Comparison of ENCODE assay signal across 5 fruit fly cellular contexts in the genomic region with DNA sequence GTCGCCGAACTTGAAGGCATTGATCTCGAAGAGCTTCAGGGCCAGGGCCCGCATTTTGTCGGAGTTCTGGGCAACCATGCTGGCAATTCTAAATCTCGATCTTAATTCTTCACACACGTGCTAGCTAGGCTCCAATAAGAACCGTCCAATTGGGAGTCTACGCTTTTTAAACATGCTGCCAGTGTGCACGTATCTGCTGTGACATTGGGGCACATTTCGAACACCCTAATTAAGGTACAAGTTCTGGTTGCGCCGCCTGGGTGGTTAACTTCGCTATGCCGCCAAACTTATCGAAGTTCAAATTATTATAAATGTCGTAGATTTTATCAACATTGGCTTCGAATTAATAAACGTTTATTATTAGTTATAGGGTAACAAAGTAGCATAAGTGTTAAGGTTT.
TF ChIP-seq lines count a peak whose summit lies in the region.

TSS of gene r-l (minus strand) at position 179 of the 400 bp plus-strand sequence.

- TF ChIP-seq CTCF in S2 (optimal IDR thresholded peaks at IDR 0.05; lab: Kevin White, UChicago) = peak; percentile 30 to 49
- peak; percentile 58 for TF ChIP-seq CTCF in whole organism, embryonic (GFP tag; optimal IDR thresholded peaks at IDR 0.05; lab: Kevin White, UChicago)

TF ChIP-seq in whole organism, adult, 20 proteins besides CTCF, POLR2A, EP300 and RAD21:
- TF ChIP-seq bab1 (GFP tag; optimal IDR thresholded peaks at IDR 0.05; lab: Kevin White, UChicago) (peak; percentile 64), Mnt (GFP tag; optimal IDR thresholded peaks at IDR 0.05; lab: Kevin White, UChicago) (peak; percentile 67), CG5204 (GFP tag; optimal IDR thresholded peaks at IDR 0.05; lab: Kevin White, UChicago) (no peak), CG7101 (tag; optimal IDR thresholded peaks at IDR 0.05; lab: Kevin White, UChicago) (peak; percentile 6)

TF ChIP-seq in whole organism, embryonic, 481 proteins besides CTCF, POLR2A, EP300 and RAD21 (continues in another document):
- TF ChIP-seq fd3F (GFP tag; optimal IDR thresholded peaks at IDR 0.05; lab: Kevin White, UChicago) (no peak), luna (GFP tag; optimal IDR thresholded peaks at IDR 0.05; lab: Kevin White, UChicago) (no peak), so (GFP tag; IDR thresholded peaks at IDR 0.05; lab: Robert Waterston, UW) (no peak), D19A (tag; optimal IDR thresholded peaks at IDR 0.05; lab: Kevin White, UChicago) (no peak), Deaf1 (tag; optimal IDR thresholded peaks at IDR 0.05; lab: Kevin White, UChicago) (no peak), lola (GFP tag; optimal IDR thresholded peaks at IDR 0.05; lab: Kevin White, UChicago) (no peak), ham (GFP tag; IDR thresholded peaks at IDR 0.05; lab: Robert Waterston, UW) (no peak), CG10431 (GFP tag; optimal IDR thresholded peaks at IDR 0.05; lab: Kevin White, UChicago) (no peak), CG11695 (GFP tag; IDR thresholded peaks at IDR 0.05; lab: Robert Waterston, UW) (no peak), CG31388 (GFP tag; optimal IDR thresholded peaks at IDR 0.05; lab: Kevin White, UChicago) (no peak), amos (GFP tag; IDR thresholded peaks at IDR 0.05; lab: Robert Waterston, UW; ENCODE audit: partially characterized antibody) (peak; percentile 55; the same call in 1 of the 2 replicates), NfI (GFP tag; optimal IDR thresholded peaks at IDR 0.05; lab: Kevin White, UChicago) (no peak), CG6813 (GFP tag; optimal IDR thresholded peaks at IDR 0.05; lab: Kevin White, UChicago) (no peak), CG16779 (GFP tag; IDR thresholded peaks at IDR 0.05; lab: Robert Waterston, UW) (no peak), hb (GFP tag; IDR thresholded peaks at IDR 0.05; lab: Robert Waterston, UW; ENCODE audit: partially characterized antibody) (no peak), Doc2 (GFP tag; IDR thresholded peaks at IDR 0.05; lab: Robert Waterston, UW) (no peak), B-H2 (GFP tag; optimal IDR thresholded peaks at IDR 0.05; lab: Kevin White, UChicago) (peak; percentile 17), dati (GFP tag; IDR thresholded peaks at IDR 0.05; lab: Robert Waterston, UW) (no peak), org-1 (GFP tag; optimal IDR thresholded peaks at IDR 0.05; lab: Kevin White, UChicago) (no peak), Hand (GFP tag; optimal IDR thresholded peaks at IDR 0.05; lab: Kevin White, UChicago) (no peak), CG13424 (tag; optimal IDR thresholded peaks at IDR 0.05; lab: Kevin White, UChicago) (no peak), unpg (GFP tag; optimal IDR thresholded peaks at IDR 0.05; lab: Kevin White, UChicago) (no peak), CG10209 (GFP tag; optimal IDR thresholded peaks at IDR 0.05; lab: Kevin White, UChicago) (no peak), bab2 (GFP tag; optimal IDR thresholded peaks at IDR 0.05; lab: Kevin White, UChicago) (no peak), Scr (GFP tag; IDR thresholded peaks at IDR 0.05; lab: Robert Waterston, UW; ENCODE audit: partially characterized antibody) (no peak), CG7556 (GFP tag; optimal IDR thresholded peaks at IDR 0.05; lab: Kevin White, UChicago) (no peak), Oli (tag; optimal IDR thresholded peaks at IDR 0.05; lab: Kevin White, UChicago) (no peak), otp (GFP tag; IDR thresholded peaks at IDR 0.05; lab: Robert Waterston, UW) (peak; percentile 26; the same call in 1 of the 3 replicates)

TF ChIP-seq in whole organism, pupa, 21 proteins besides CTCF, POLR2A, EP300 and RAD21:
- TF ChIP-seq rn (GFP tag; IDR thresholded peaks at IDR 0.05; lab: Robert Waterston, UW) = no peak
- TF ChIP-seq EcR (GFP tag; optimal IDR thresholded peaks at IDR 0.05; lab: Kevin White, UChicago) = peak; percentile 22

TF ChIP-seq in whole organism, wandering third instar larva, 38 proteins besides CTCF, POLR2A, EP300 and RAD21:
- no peak for TF ChIP-seq Hr78 (GFP tag; optimal IDR thresholded peaks at IDR 0.05; lab: Kevin White, UChicago)
- TF ChIP-seq Myc (optimal IDR thresholded peaks at IDR 0.05; lab: Kevin White, UChicago) = peak; percentile 19
- TF ChIP-seq Rel (GFP tag; optimal IDR thresholded peaks at IDR 0.05; lab: Kevin White, UChicago) = no peak
- peak; percentile 53 for TF ChIP-seq Rel (tag; optimal IDR thresholded peaks at IDR 0.05; lab: Kevin White, UChicago)
